Fruit fly (Drosophila melanogaster) whole organism, embryonic: ENCODE data around the gene Psa.

Source experiments
- B-H2 ChIP-seq: fragments of 200-800 bp; sonication (Bioruptor generic); optimal IDR thresholded peaks from 2 replicates; lab custom pipeline; 2018; ENCODE audit warnings: missing biosample characterization, mild to moderate bottlenecking, missing genetic modification characterization
- CG11085 ChIP-seq: fragments of 200-800 bp; sonication (Bioruptor generic); IDR thresholded peaks from 2 replicates; pipeline ENCODE4 v1.3.6; 2022; ENCODE audit warnings: missing biosample characterization, missing genetic modification characterization
- CG12219 ChIP-seq: fragments of 200-800 bp; sonication (Bioruptor generic); optimal IDR thresholded peaks from 3 replicates; lab custom pipeline; 2018; ENCODE audit warnings: missing biosample characterization, mild to moderate bottlenecking, missing genetic modification characterization
- CG12236 ChIP-seq: fragments of 200-800 bp; sonication (Bioruptor generic); optimal IDR thresholded peaks from 2 replicates; lab custom pipeline; 2016; ENCODE audit warnings: missing biosample characterization, missing genetic modification characterization
- CG13287 ChIP-seq: fragments of 200-800 bp; sonication (Bioruptor generic); IDR thresholded peaks from 2 replicates; pipeline ENCODE4 v1.3.6; 2022; ENCODE audit warnings: missing biosample characterization, missing genetic modification characterization; ENCODE audit not compliant: partially characterized antibody
- CG14667 ChIP-seq: fragments of 200-800 bp; sonication (Bioruptor generic); IDR thresholded peaks from 2 replicates; pipeline ENCODE4 v1.3.6; 2022; ENCODE audit warnings: missing biosample characterization, missing genetic modification characterization
- CG15696 ChIP-seq: fragments of 200-800 bp; sonication (Bioruptor generic); optimal IDR thresholded peaks from 2 replicates; lab custom pipeline; 2019; ENCODE audit warnings: missing biosample characterization, mild to moderate bottlenecking, missing genetic modification characterization, moderate library complexity
- CG1603 ChIP-seq: fragments of 200-800 bp; sonication (Bioruptor generic); optimal IDR thresholded peaks from 2 replicates; lab custom pipeline; 2019; ENCODE audit warnings: missing biosample characterization, mild to moderate bottlenecking, missing genetic modification characterization, moderate library complexity
- CG17568 ChIP-seq: fragments of 200-800 bp; sonication (Bioruptor generic); optimal IDR thresholded peaks from 2 replicates; lab custom pipeline; 2018; ENCODE audit warnings: missing biosample characterization, mild to moderate bottlenecking, missing genetic modification characterization, moderate library complexity
- CG30020 ChIP-seq: fragments of 200-800 bp; optimal IDR thresholded peaks from 2 replicates; lab custom pipeline; 2019; ENCODE audit warnings: missing biosample characterization, mild to moderate bottlenecking, missing genetic modification characterization, moderate library complexity
- CG30431 ChIP-seq: fragments of 200-800 bp; sonication (Bioruptor generic); optimal IDR thresholded peaks from 2 replicates; lab custom pipeline; 2017; ENCODE audit warnings: missing biosample characterization, missing genetic modification characterization
- CG33557 ChIP-seq: fragments of 200-800 bp; sonication (Bioruptor generic); optimal IDR thresholded peaks from 2 replicates; lab custom pipeline; 2019; ENCODE audit warnings: missing biosample characterization, mild to moderate bottlenecking, missing genetic modification characterization, moderate library complexity
- CG34422 ChIP-seq: fragments of 200-800 bp; sonication (Bioruptor generic); IDR thresholded peaks from 3 replicates; pipeline ENCODE4 v1.3.6; 2022; ENCODE audit warnings: missing biosample characterization, missing genetic modification characterization
- CG3847 ChIP-seq: fragments of 200-800 bp; sonication (Bioruptor generic); IDR thresholded peaks from 2 replicates; pipeline ENCODE4 v1.3.6; 2022; ENCODE audit warnings: missing biosample characterization, missing genetic modification characterization
- CG4328 ChIP-seq: fragments of 200-800 bp; sonication (Bioruptor generic); optimal IDR thresholded peaks from 3 replicates; lab custom pipeline; 2017; ENCODE audit warnings: missing biosample characterization, missing genetic modification reagents, missing genetic modification characterization
- CG5245 ChIP-seq: fragments of 200-800 bp; sonication (Bioruptor generic); optimal IDR thresholded peaks from 3 replicates; lab custom pipeline; 2016; ENCODE audit warnings: missing biosample characterization, missing genetic modification characterization
- CG6254 ChIP-seq: fragments of 200-800 bp; sonication (Bioruptor generic); optimal IDR thresholded peaks from 3 replicates; lab custom pipeline; 2017; ENCODE audit warnings: mild to moderate bottlenecking, missing biosample characterization, missing genetic modification reagents, missing genetic modification characterization
- CG6272 ChIP-seq: fragments of 200-800 bp; sonication (Bioruptor generic); IDR thresholded peaks from 2 replicates; pipeline ENCODE4 v1.3.6; 2022; ENCODE audit warnings: missing biosample characterization, missing genetic modification characterization
- CG8478 ChIP-seq: fragments of >200 bp; optimal IDR thresholded peaks from 2 replicates; lab custom pipeline; 2018
- CG8924 ChIP-seq: fragments of 200-800 bp; optimal IDR thresholded peaks from 3 replicates; lab custom pipeline; 2019; ENCODE audit warnings: missing biosample characterization, mild to moderate bottlenecking, missing genetic modification characterization, moderate library complexity
- CG9797 ChIP-seq: fragments of 200-800 bp; sonication (Bioruptor generic); optimal IDR thresholded peaks from 3 replicates; lab custom pipeline; 2018; ENCODE audit warnings: missing biosample characterization, mild to moderate bottlenecking, missing genetic modification characterization
- CG9817 ChIP-seq: fragments of 200-800 bp; sonication (Bioruptor generic); optimal IDR thresholded peaks from 2 replicates; lab custom pipeline; 2018; ENCODE audit warnings: missing biosample characterization, mild to moderate bottlenecking, missing genetic modification characterization, moderate library complexity
- CG9932 ChIP-seq: fragments of 200-800 bp; sonication (Bioruptor generic); IDR thresholded peaks from 2 replicates; pipeline ENCODE4 v1.3.6; 2022; ENCODE audit warnings: missing biosample characterization, missing genetic modification characterization
- CoRest ChIP-seq: fragments of 200-800 bp; sonication (Bioruptor generic); optimal IDR thresholded peaks from 3 replicates; lab custom pipeline; 2018; ENCODE audit warnings: missing biosample characterization, mild to moderate bottlenecking, missing genetic modification characterization, moderate library complexity
- CrebB ChIP-seq: fragments of 200-800 bp; sonication (Bioruptor generic); optimal IDR thresholded peaks from 3 replicates; lab custom pipeline; 2018; ENCODE audit warnings: missing biosample characterization, mild to moderate bottlenecking, missing genetic modification characterization
- Dref ChIP-seq: fragments of 200-800 bp; sonication (Bioruptor generic); IDR thresholded peaks from 2 replicates; pipeline ENCODE4 v1.3.6; 2022; ENCODE audit warnings: missing biosample characterization, missing genetic modification characterization
- E2f1 ChIP-seq: fragments of 200-800 bp; sonication (Bioruptor generic); IDR thresholded peaks from 2 replicates; pipeline ENCODE4 v1.3.6; 2022; ENCODE audit warnings: missing biosample characterization, missing genetic modification characterization
- Ets65A ChIP-seq: fragments of 200-800 bp; sonication (Bioruptor generic); peaks from one replicate; lab custom pipeline; 2016; ENCODE audit warnings: missing biosample characterization, missing genetic modification characterization
- Hey ChIP-seq: fragments of 200-800 bp; sonication (Bioruptor generic); optimal IDR thresholded peaks from 3 replicates; lab custom pipeline; 2018; ENCODE audit warnings: missing biosample characterization, mild to moderate bottlenecking, missing genetic modification characterization
- Hmx ChIP-seq: fragments of 200-800 bp; sonication (Bioruptor generic); optimal IDR thresholded peaks from 2 replicates; lab custom pipeline; 2016; ENCODE audit warnings: missing biosample characterization, missing genetic modification characterization
- Opbp ChIP-seq: fragments of 200-800 bp; sonication (Bioruptor generic); IDR thresholded peaks from 3 replicates; pipeline ENCODE4 v1.3.6; 2022; ENCODE audit warnings: missing biosample characterization, missing genetic modification characterization; ENCODE audit not compliant: partially characterized antibody
- Scr ChIP-seq: fragments of 200-800 bp; sonication (Bioruptor generic); IDR thresholded peaks from 2 replicates; pipeline ENCODE4 v1.3.6; 2022; ENCODE audit warnings: missing biosample characterization, missing genetic modification characterization; ENCODE audit not compliant: partially characterized antibody
- Six4 ChIP-seq: fragments of 200-800 bp; sonication (Bioruptor generic); optimal IDR thresholded peaks from 2 replicates; lab custom pipeline; 2016; ENCODE audit warnings: missing biosample characterization, missing genetic modification characterization
- Sox100B ChIP-seq: fragments of 200-800 bp; sonication (Bioruptor generic); optimal IDR thresholded peaks from 3 replicates; lab custom pipeline; 2018; ENCODE audit warnings: missing biosample characterization, mild to moderate bottlenecking, missing genetic modification characterization
- Sry-δ ChIP-seq: fragments of 200-800 bp; sonication (Bioruptor generic); optimal IDR thresholded peaks from 2 replicates; lab custom pipeline; 2016; ENCODE audit warnings: missing biosample characterization, missing genetic modification characterization
- Xrp1 ChIP-seq: fragments of 200-800 bp; sonication (Bioruptor generic); IDR thresholded peaks from 2 replicates; pipeline ENCODE4 v1.3.6; 2022; ENCODE audit warnings: missing biosample characterization, missing genetic modification characterization
- abd-A ChIP-seq: fragments of 200-800 bp; sonication (Bioruptor generic); optimal IDR thresholded peaks from 3 replicates; lab custom pipeline; 2019; ENCODE audit warnings: missing biosample characterization, mild to moderate bottlenecking, missing genetic modification characterization, moderate library complexity
- ems ChIP-seq: fragments of 200-800 bp; sonication (Bioruptor generic); optimal IDR thresholded peaks from 3 replicates; lab custom pipeline; 2016; ENCODE audit warnings: missing biosample characterization, missing genetic modification characterization
- gce ChIP-seq: fragments of 200-800 bp; sonication (Bioruptor generic); IDR thresholded peaks from 3 replicates; pipeline ENCODE4 v1.3.6; 2022; ENCODE audit warnings: missing biosample characterization, missing genetic modification characterization
- gsb-n ChIP-seq: fragments of 200-800 bp; sonication (Bioruptor generic); optimal IDR thresholded peaks from 3 replicates; lab custom pipeline; 2018; ENCODE audit warnings: missing biosample characterization, mild to moderate bottlenecking, missing genetic modification characterization
- jigr1 ChIP-seq: fragments of 200-800 bp; sonication (Bioruptor generic); IDR thresholded peaks from 3 replicates; pipeline ENCODE4 v1.3.6; 2022; ENCODE audit warnings: missing biosample characterization, missing genetic modification characterization
- lola ChIP-seq, 3 experiments: fragments of >200 bp in 2 of 3; fragments of 200-800 bp in 1 of 3; sonication (Bioruptor generic) in 1 of 3; optimal IDR thresholded peaks; 2 replicates each; lab custom pipeline; 2017 to 2019; ENCODE audit warnings: missing biosample characterization in 3 of 3, missing genetic modification characterization in 3 of 3, mild to moderate bottlenecking in 1 of 3, moderate library complexity in 1 of 3
- pan ChIP-seq, 4 experiments: fragments of >200 bp in 3 of 4; fragments of 200-800 bp in 1 of 4; sonication (Bioruptor generic) in 1 of 4; optimal IDR thresholded peaks in 3 of 4; IDR thresholded peaks in 1 of 4; 2 replicates each; pipeline versions ENCODE4 v1.3.6 to Lab custom; 2017 to 2022; ENCODE audit warnings: missing biosample characterization in 2 of 4, missing genetic modification characterization in 2 of 4, mixed read lengths in 1 of 4
- prd ChIP-seq, 3 experiments: fragments of >200 bp in 2 of 3; fragments of 200-800 bp in 1 of 3; sonication (Bioruptor generic) in 1 of 3; optimal IDR thresholded peaks in 2 of 3; IDR thresholded peaks in 1 of 3; 2 replicates in 2 of 3; 3 replicates in 1 of 3; pipeline versions ENCODE4 v1.3.6 to Lab custom; 2017 to 2022; ENCODE audit warnings: missing biosample characterization in 1 of 3, missing genetic modification characterization in 1 of 3
- ranshi ChIP-seq: fragments of 200-800 bp; sonication (Bioruptor generic); IDR thresholded peaks from 2 replicates; pipeline ENCODE4 v1.3.6; 2022; ENCODE audit warnings: missing biosample characterization, missing genetic modification characterization
- sisA ChIP-seq: fragments of 200-800 bp; sonication (Bioruptor generic); IDR thresholded peaks from 2 replicates; pipeline ENCODE4 v1.3.6; 2022; ENCODE audit warnings: missing biosample characterization, missing genetic modification characterization
- tio ChIP-seq: fragments of 200-800 bp; sonication (Bioruptor generic); optimal IDR thresholded peaks from 2 replicates; lab custom pipeline; 2017; ENCODE audit warnings: missing biosample characterization, missing genetic modification characterization, inconsistent platforms
- trem ChIP-seq: fragments of 200-800 bp; optimal IDR thresholded peaks from 3 replicates; lab custom pipeline; 2019; ENCODE audit warnings: missing biosample characterization, mild to moderate bottlenecking, missing genetic modification characterization, moderate library complexity
- usp ChIP-seq: fragments of >200 bp; optimal IDR thresholded peaks from 2 replicates; lab custom pipeline; 2017; ENCODE audit warnings: missing biosample characterization, missing genetic modification characterization

Gene Psa

DNA sequence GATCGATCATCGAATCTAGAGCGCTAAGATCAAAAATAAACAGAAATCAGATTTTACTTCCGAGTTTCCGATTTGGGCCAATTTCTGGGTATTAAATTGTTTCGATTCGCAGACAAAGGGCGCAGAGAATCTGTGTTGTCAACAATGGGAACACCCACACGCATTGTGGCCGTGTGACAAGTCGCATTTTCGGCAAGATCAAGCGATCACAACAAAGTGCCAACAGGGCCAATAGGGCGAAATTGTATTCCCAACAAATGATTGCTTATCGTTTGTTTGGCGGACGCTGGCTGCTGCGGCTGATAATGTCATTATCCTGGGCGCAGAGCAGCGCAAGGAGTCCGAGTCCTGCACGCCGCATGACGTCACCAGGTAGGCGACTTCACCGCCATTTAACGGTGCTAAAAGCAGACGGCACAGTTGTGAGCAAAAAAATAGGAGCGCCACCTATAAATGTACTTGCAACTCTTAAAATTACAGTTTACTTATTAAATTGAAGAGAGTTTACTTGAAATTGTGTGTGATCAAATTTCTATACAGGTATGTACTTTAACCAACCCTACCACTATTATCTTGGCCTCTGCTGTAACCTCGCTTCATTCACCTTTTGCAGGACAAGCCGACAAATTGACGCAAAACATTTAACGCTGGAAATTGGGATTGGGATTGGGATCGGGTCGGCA, 23.5 kb upstream of the Psa start (continued):
- TF ChIP-seq CG34422 (peak; percentile 82), CrebB (no peak), CG6254 (peak; percentile 54), CG11085 (GFP tag; lab: Robert Waterston, UW) (no peak), Six4 (GFP tag; lab: Kevin White, UChicago) (peak; percentile 13), ranshi (GFP tag; lab: Robert Waterston, UW) (peak; percentile 68; the same call in 1 of the 2 replicates), Opbp (no peak), jigr1 (GFP tag; lab: Robert Waterston, UW) (no peak), E2f1 (GFP tag; lab: Robert Waterston, UW) (peak; percentile 56), Ets65A (no peak), usp (no peak), CG12236 (GFP tag; lab: Kevin White, UChicago) (peak; percentile 60), CG9932 (GFP tag; lab: Robert Waterston, UW) (no peak), CG4328 (GFP tag; lab: Kevin White, UChicago) (no peak), CG6272 (GFP tag; lab: Robert Waterston, UW) (no peak), sisA (GFP tag; lab: Robert Waterston, UW) (peak; percentile 59; the same call in 1 of the 2 replicates), Xrp1 (GFP tag; lab: Robert Waterston, UW) (peak; percentile 94), lola (GFP tag; optimal IDR thresholded peaks at IDR 0.05; lab: Kevin White, UChicago) (peak in 1 of 3 experiments; percentile 86), gce (GFP tag; lab: Robert Waterston, UW) (peak; percentile 57; the same call in 1 of the 3 replicates), CG30431 (GFP tag; lab: Kevin White, UChicago) (peak; percentile 83), CG3847 (GFP tag; lab: Robert Waterston, UW) (0 out of 2 replicates have a peak, but pooled peaks have one; percentile 21), CG1603 (tag; lab: Kevin White, UChicago) (peak; percentile 85), tio (GFP tag; lab: Kevin White, UChicago) (peak; percentile 60), Hey (tag; lab: Kevin White, UChicago) (no peak), CG17568 (GFP tag; lab: Kevin White, UChicago) (peak; percentile 23), Scr (no peak), CG33557 (GFP tag; lab: Kevin White, UChicago) (peak; percentile 70), B-H2 (no peak), Dref (GFP tag; lab: Robert Waterston, UW) (no peak), CG14667 (peak; percentile 70), Sry-δ (no peak), gsb-n (tag; lab: Kevin White, UChicago) (peak; percentile 73), CG15696 (tag; lab: Kevin White, UChicago) (peak; percentile 92), Sox100B (GFP tag; lab: Kevin White, UChicago) (no peak), CG8478 (no peak), CG9797 (GFP tag; lab: Kevin White, UChicago) (no peak), CG12219 (GFP tag; lab: Kevin White, UChicago) (peak; percentile 61), prd (optimal IDR thresholded peaks at IDR 0.05; lab: Kevin White, UChicago) (no peak), prd (GFP tag; IDR thresholded peaks at IDR 0.05; lab: Robert Waterston, UW) (peak; percentile 98), abd-A (tag; lab: Kevin White, UChicago) (no peak), Hmx (GFP tag; lab: Kevin White, UChicago) (no peak), ems (GFP tag; lab: Kevin White, UChicago) (no peak), CG8924 (tag; lab: Kevin White, UChicago) (peak; percentile 85), pan (optimal IDR thresholded peaks at IDR 0.05; lab: Kevin White, UChicago) (peak in 1 of 2 experiments; percentile 7), pan (GFP tag; optimal IDR thresholded peaks at IDR 0.05 in 1 of 2, IDR thresholded peaks at IDR 0.05 in 1 of 2) (peak in 1 of 2 experiments; percentile 72), trem (tag; lab: Kevin White, UChicago) (peak; percentile 58), CG13287 (GFP tag; lab: Robert Waterston, UW) (no peak), CoRest (tag; lab: Kevin White, UChicago) (peak; percentile 56), CG5245 (GFP tag; lab: Kevin White, UChicago) (peak; percentile 46), CG9817 (tag; lab: Kevin White, UChicago) (no peak), CG30020 (tag; lab: Kevin White, UChicago) (no peak)
